Fruit fly (Drosophila melanogaster) whole organism, pupa: Measurements from ENCODE around the gene Ace.

Experiments used
- CG10348 ChIP-seq: fragments of 200-800 bp; sonication (Bioruptor generic); IDR thresholded peaks from 2 replicates; pipeline ENCODE4 v1.3.6; 2022; ENCODE audit warnings: missing biosample characterization, missing genetic modification characterization
- CG32121 ChIP-seq: fragments of 200-800 bp; sonication (Bioruptor generic); IDR thresholded peaks from 2 replicates; pipeline ENCODE4 v1.3.6; 2022; ENCODE audit warnings: missing biosample characterization, missing genetic modification characterization
- CG4496 ChIP-seq: fragments of 200-800 bp; sonication (Bioruptor generic); IDR thresholded peaks from 3 replicates; pipeline ENCODE4 v1.3.6; 2022; ENCODE audit warnings: missing biosample characterization, missing genetic modification characterization
- D1 ChIP-seq: fragments of 200-800 bp; sonication (Bioruptor generic); optimal IDR thresholded peaks from 2 replicates; lab custom pipeline; 2018; ENCODE audit warnings: missing biosample characterization, mild to moderate bottlenecking, missing genetic modification characterization, moderate library complexity
- Snoo ChIP-seq: fragments of 200-800 bp; sonication (Bioruptor generic); optimal IDR thresholded peaks from 3 replicates; lab custom pipeline; 2017; ENCODE audit warnings: missing biosample characterization, mild to moderate bottlenecking, missing genetic modification characterization, inconsistent platforms

dm6 chr3R:13286118-13286579 lies 26.8 kb upstream of the Ace start, which contains the start of gene CG15888:
- TF ChIP-seq CG4496 (GFP tag; lab: Robert Waterston, UW) (no peak), CG32121 (GFP tag; lab: Robert Waterston, UW) (no peak), CG10348 (GFP tag; lab: Robert Waterston, UW) (no peak), Snoo (tag; lab: Kevin White, UChicago) (no peak), D1 (tag; lab: Kevin White, UChicago) (no peak)
